Worm (Caenorhabditis elegans): ENCODE results near the gene cest-1.2.

DNA sequence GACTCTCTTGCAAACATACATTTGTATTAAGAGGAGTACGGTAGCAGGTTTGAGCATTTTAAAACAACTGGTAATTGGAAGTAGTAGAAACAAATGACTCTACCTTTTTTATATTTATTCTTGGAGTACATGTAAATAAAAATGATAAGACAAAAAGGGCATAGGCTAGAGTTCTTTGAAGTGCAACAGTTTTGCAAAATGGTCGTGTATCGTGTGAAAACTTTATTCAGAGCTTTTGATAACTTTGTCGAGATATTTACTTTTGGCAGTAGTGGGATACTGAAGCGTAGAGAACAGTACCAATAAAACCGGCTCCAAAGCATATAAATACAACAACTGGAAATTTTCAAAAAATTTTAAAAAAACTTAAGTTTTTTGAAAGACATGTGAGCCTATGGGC lies 6.0 kb upstream of the cest-1.2 start, which contains the start of gene cest-1.1:
- TF ChIP-seq efl-3 (GFP tag; optimal IDR thresholded peaks at IDR 0.05), result no peak
- no peak for TF ChIP-seq lin-39 (tag; optimal IDR thresholded peaks at IDR 0.05)
- TF ChIP-seq snpc-4 (tag; optimal IDR thresholded peaks at IDR 0.05), result no peak
- TF ChIP-seq unc-62 (GFP tag; optimal IDR thresholded peaks at IDR 0.05), result no peak

Data from whole organism, L1 larva.